Worm (Caenorhabditis elegans) whole organism, mixed stage, embryonic: ENCODE results near the gene C08E8.2.

Experiments
- bed-3 ChIP-seq: fragments of 200-800 bp; sonication (Bioruptor generic); optimal IDR thresholded peaks from 3 replicates; lab custom pipeline; 2018; ENCODE audit warnings: mild to moderate bottlenecking, missing genetic modification characterization, moderate library complexity, missing compliant biosample characterization
- blmp-1 ChIP-seq: fragments of 150-350 bp; optimal IDR thresholded peaks from 2 replicates; lab custom pipeline; 2014; ENCODE audit warnings: missing biosample characterization, missing genetic modification characterization
- ceh-39 ChIP-seq: fragments of 150-350 bp; optimal IDR thresholded peaks from 2 replicates; lab custom pipeline; 2014; ENCODE audit warnings: missing biosample characterization, missing genetic modification characterization
- ceh-43 ChIP-seq: fragments of 200-800 bp; sonication (Bioruptor generic); optimal IDR thresholded peaks from 2 replicates; lab custom pipeline; 2018; ENCODE audit warnings: mild to moderate bottlenecking, missing genetic modification characterization, moderate library complexity, missing compliant biosample characterization
- cnd-1 ChIP-seq: fragments of 200-800 bp; sonication (Bioruptor generic); optimal IDR thresholded peaks from 2 replicates; lab custom pipeline; 2018; ENCODE audit warnings: mild to moderate bottlenecking, missing genetic modification characterization, missing compliant biosample characterization
- drap-1 ChIP-seq: fragments of 200-800 bp; sonication (Bioruptor generic); optimal IDR thresholded peaks from 3 replicates; lab custom pipeline; 2018; ENCODE audit warnings: mild to moderate bottlenecking, missing genetic modification characterization, missing compliant biosample characterization
- elt-1 ChIP-seq: sonication (generic microtip); optimal IDR thresholded peaks from 2 replicates; lab custom pipeline; 2017; ENCODE audit warnings: missing genetic modification characterization, mild to moderate bottlenecking, missing compliant biosample characterization, antibody characterized with exemption, moderate library complexity, borderline replicate concordance; ENCODE audit not compliant: insufficient read depth
- elt-3 ChIP-seq: fragments of 150-350 bp; optimal IDR thresholded peaks from 2 replicates; lab custom pipeline; 2014; ENCODE audit warnings: missing biosample characterization, missing genetic modification characterization
- ham-2 ChIP-seq: fragments of 200-800 bp; sonication (Bioruptor generic); optimal IDR thresholded peaks from 2 replicates; lab custom pipeline; 2018; ENCODE audit warnings: mild to moderate bottlenecking, missing genetic modification characterization, missing compliant biosample characterization
- hlh-1 ChIP-seq: fragments of 150-350 bp; optimal IDR thresholded peaks from 2 replicates; lab custom pipeline; 2014; ENCODE audit warnings: missing biosample characterization, missing genetic modification reagents, missing genetic modification characterization
- lin-13 ChIP-seq: fragments of 150-350 bp; optimal IDR thresholded peaks from 2 replicates; lab custom pipeline; 2014; ENCODE audit warnings: missing biosample characterization, missing genetic modification characterization
- lin-32 ChIP-seq: fragments of 200-800 bp; sonication (Bioruptor generic); optimal IDR thresholded peaks from 2 replicates; lab custom pipeline; 2018; ENCODE audit warnings: mild to moderate bottlenecking, missing genetic modification characterization, missing compliant biosample characterization
- mab-5 ChIP-seq: fragments of 150-350 bp; optimal IDR thresholded peaks from 2 replicates; lab custom pipeline; 2014; ENCODE audit warnings: missing biosample characterization, missing genetic modification characterization
- mep-1 ChIP-seq: fragments of 150-350 bp; optimal IDR thresholded peaks from 2 replicates; lab custom pipeline; 2017; ENCODE audit warnings: missing biosample characterization, missing genetic modification reagents, missing genetic modification characterization, inconsistent platforms
- mls-2 ChIP-seq: sonication (generic microtip); optimal IDR thresholded peaks from 2 replicates; lab custom pipeline; 2016; ENCODE audit warnings: mild to moderate bottlenecking, missing genetic modification characterization, moderate library complexity, missing compliant biosample characterization
- nhr-12 ChIP-seq: fragments of 150-350 bp; optimal IDR thresholded peaks from 2 replicates; lab custom pipeline; 2014; ENCODE audit warnings: missing biosample characterization, missing genetic modification characterization
- nhr-2 ChIP-seq: fragments of 150-350 bp; optimal IDR thresholded peaks from 2 replicates; lab custom pipeline; 2014; ENCODE audit warnings: missing biosample characterization, missing genetic modification characterization
- nhr-237 ChIP-seq: fragments of 150-350 bp; optimal IDR thresholded peaks from 2 replicates; lab custom pipeline; 2014; ENCODE audit warnings: missing biosample characterization, missing genetic modification characterization
- nhr-28 ChIP-seq: fragments of 150-350 bp; optimal IDR thresholded peaks from 2 replicates; lab custom pipeline; 2014; ENCODE audit warnings: missing biosample characterization, missing genetic modification characterization
- nhr-76 ChIP-seq: sonication (generic microtip); optimal IDR thresholded peaks from 2 replicates; lab custom pipeline; 2017; ENCODE audit warnings: missing biosample characterization, missing genetic modification characterization
- pha-4 ChIP-seq: fragments of 150-350 bp; optimal IDR thresholded peaks from 2 replicates; lab custom pipeline; 2018; ENCODE audit warnings: missing biosample characterization, missing genetic modification reagents, missing genetic modification characterization
- sem-2 ChIP-seq: fragments of 200-800 bp; sonication (Bioruptor generic); optimal IDR thresholded peaks from 2 replicates; lab custom pipeline; 2018; ENCODE audit warnings: mild to moderate bottlenecking, missing genetic modification characterization, missing compliant biosample characterization
- snpc-4 ChIP-seq: fragments of 150-350 bp; optimal IDR thresholded peaks from 2 replicates; lab custom pipeline; 2014; ENCODE audit warnings: missing biosample characterization, missing genetic modification characterization
- sptf-1 ChIP-seq: sonication (generic microtip); optimal IDR thresholded peaks from 2 replicates; lab custom pipeline; 2017; ENCODE audit warnings: mild to moderate bottlenecking, missing genetic modification characterization, moderate library complexity, missing compliant biosample characterization
- tbx-8 ChIP-seq: fragments of 200-800 bp; sonication (Bioruptor generic); optimal IDR thresholded peaks from 2 replicates; lab custom pipeline; 2018; ENCODE audit warnings: mild to moderate bottlenecking, missing genetic modification characterization, moderate library complexity, missing compliant biosample characterization
- unc-120 ChIP-seq: sonication (generic microtip); optimal IDR thresholded peaks from 2 replicates; lab custom pipeline; 2017; ENCODE audit warnings: missing genetic modification characterization, missing compliant biosample characterization; ENCODE audit not compliant: poor library complexity, severe bottlenecking
- unc-39 ChIP-seq: fragments of 150-350 bp; optimal IDR thresholded peaks from 2 replicates; lab custom pipeline; 2014; ENCODE audit warnings: missing biosample characterization, missing genetic modification characterization
- unc-62 ChIP-seq: fragments of 150-350 bp; optimal IDR thresholded peaks from 2 replicates; lab custom pipeline; 2014; ENCODE audit warnings: missing biosample characterization, missing genetic modification reagents, missing genetic modification characterization
- zip-8 ChIP-seq: fragments of 150-350 bp; optimal IDR thresholded peaks from 2 replicates; lab custom pipeline; 2014; ENCODE audit warnings: missing biosample characterization, missing genetic modification characterization

Gene C08E8.2

DNA sequence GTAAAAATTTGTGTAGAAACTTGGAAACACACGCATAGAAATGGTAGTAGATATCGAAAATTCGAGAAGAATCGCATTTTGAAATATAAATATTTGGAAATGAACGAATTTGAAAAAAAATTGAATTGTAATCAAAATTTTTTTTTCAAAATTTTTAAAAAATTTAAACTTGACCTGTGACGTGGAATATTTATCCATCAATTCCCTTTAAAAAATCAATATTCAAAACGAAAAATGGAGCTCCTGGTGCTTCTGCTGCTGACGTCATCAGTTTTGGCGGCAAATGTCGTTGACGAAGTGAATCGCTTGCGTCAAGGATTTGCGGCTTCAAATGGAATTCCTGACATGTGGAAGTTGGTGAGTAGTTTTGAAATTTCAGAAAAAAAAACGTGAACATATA, 33.4 kb upstream of the C08E8.2 start, which contains the start of the genes Y51A2B.4 and Y51A2B.5:
Gene Y51A2B.4, minus strand, starts transcription at position 101 of the 400 bp plus-strand sequence.
Gene Y51A2B.5, plus strand, starts transcription at position 232 of the 400 bp plus-strand sequence.
- TF ChIP-seq hlh-1 (tag; lab: Kevin White, UChicago) (no peak), mep-1 (no peak), unc-120 (tag; lab: Kevin White, UChicago) (no peak)

DNA sequence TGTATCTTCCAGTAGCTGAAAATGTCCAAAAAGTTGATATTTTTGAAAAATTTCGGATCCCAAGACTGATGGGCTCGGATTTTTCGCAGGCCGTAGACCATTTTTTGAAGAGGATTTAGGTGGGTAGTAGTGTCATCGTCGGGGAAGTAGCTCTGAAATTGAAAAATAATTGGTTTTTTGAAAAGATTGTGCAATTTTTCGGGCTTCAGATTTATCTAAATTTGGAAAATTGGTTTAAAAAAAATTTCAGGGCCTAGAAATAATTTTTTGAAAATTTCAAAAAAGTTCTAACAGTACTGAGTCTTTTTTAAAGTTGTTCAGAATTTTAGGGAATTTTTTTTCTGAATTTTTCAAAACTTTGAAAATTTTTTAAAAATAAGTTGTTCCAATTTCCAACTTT, 26.9 kb upstream of the C08E8.2 start, which contains the start of gene nhr-288:
Gene nhr-288, minus strand, starts transcription at position 101 of the 400 bp plus-strand sequence.
- no peak for TF ChIP-seq snpc-4 (tag; lab: Kevin White, UChicago)
- TF ChIP-seq mls-2 (tag; lab: Kevin White, UChicago), result no peak
- no peak for TF ChIP-seq bed-3 (GFP tag; lab: Kevin White, UChicago)
- no peak for TF ChIP-seq pha-4 (tag; lab: Kevin White, UChicago)
- TF ChIP-seq ceh-43 (GFP tag; lab: Kevin White, UChicago), result no peak
- TF ChIP-seq ceh-39, result no peak
- no peak for TF ChIP-seq blmp-1
- no peak for TF ChIP-seq elt-1 (tag; lab: Kevin White, UChicago)
- TF ChIP-seq, all 35 proteins: peak for 0

DNA sequence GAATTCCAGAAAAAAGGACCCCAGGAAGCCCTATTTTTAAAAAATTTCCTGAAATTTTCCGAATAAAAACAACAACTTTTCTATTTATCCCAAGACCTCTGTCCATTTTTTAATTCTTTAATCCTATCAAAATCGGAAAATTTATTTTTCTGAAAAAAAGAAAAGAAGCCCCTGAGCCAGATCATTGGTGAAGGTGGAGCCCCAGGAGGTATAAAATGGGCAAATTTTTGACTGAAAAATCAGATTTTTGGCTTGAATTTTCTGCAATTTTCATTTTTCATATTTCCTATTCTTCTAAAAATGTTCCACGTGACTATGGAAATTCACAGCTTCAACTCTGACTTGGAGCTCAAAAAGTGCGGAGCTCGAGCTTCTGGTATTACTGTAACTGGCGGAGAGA, 23.2 kb upstream of the C08E8.2 start, which contains the start of gene Y51A2B.8:
Gene Y51A2B.8, plus strand, starts transcription at position 301 of the 400 bp plus-strand sequence.
- TF ChIP-seq sem-2 (GFP tag; lab: Kevin White, UChicago), result no peak
- no peak for TF ChIP-seq lin-32
- TF ChIP-seq nhr-76, result no peak

DNA sequence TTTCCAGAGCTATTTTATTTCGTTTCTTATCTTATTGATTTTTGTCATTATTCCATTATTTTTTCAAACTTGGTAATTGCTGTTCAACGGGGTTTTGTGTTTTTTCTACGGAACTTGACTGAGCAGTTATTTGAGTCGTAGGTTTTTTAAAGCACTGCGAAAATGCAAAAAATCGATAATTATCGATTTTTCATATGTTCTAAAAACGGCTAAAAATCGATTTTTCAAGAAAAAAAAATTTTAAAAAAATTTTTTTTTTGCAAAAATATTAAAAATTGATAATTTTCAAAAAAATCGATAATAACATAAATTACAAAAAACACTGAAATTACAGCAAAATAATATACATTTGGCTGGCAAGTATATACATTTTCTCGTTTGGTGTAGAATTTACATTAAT, 19.9 kb upstream of the C08E8.2 start:
- TF ChIP-seq elt-3 (tag; lab: Kevin White, UChicago) (no peak), ham-2 (no peak), lin-13 (tag; lab: Kevin White, UChicago) (no peak), nhr-2 (tag; lab: Kevin White, UChicago) (no peak), nhr-12 (tag; lab: Kevin White, UChicago) (no peak)

DNA sequence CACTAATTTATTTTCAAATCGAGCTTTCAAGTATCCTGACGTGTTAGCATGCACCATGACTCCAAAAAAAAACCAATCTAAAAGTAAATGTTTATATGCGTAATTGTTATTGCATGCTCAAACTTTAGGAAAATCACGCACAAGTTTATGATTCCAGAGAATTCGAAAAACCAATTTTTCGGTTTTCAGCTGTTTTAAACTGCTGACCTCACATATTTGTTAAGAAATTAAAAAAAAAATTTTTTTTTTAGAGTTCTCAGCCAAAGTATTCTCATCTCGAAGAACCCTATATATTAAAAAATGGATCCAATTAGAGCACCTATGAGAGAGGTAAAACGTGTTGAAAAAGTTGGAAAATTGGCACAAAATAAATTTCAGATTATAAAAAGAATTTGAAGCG, 18.6 kb upstream of the C08E8.2 start, which contains the start of gene Y51A2B.2:
Gene Y51A2B.2, plus strand, starts transcription at position 301 of the 400 bp plus-strand sequence.
- TF ChIP-seq snpc-4 (tag; lab: Kevin White, UChicago), result no peak
- no peak for TF ChIP-seq ham-2
- TF ChIP-seq lin-32, result no peak
- no peak for TF ChIP-seq elt-1 (tag; lab: Kevin White, UChicago)
- TF ChIP-seq unc-120 (tag; lab: Kevin White, UChicago), result no peak
- TF ChIP-seq unc-62, result no peak
- no peak for TF ChIP-seq ceh-43 (GFP tag; lab: Kevin White, UChicago)
- TF ChIP-seq nhr-28 (tag; lab: Kevin White, UChicago), result no peak
- no peak for TF ChIP-seq mls-2 (tag; lab: Kevin White, UChicago)
- TF ChIP-seq pha-4 (tag; lab: Kevin White, UChicago), result no peak
- TF ChIP-seq blmp-1, result no peak
- no peak for TF ChIP-seq tbx-8

DNA sequence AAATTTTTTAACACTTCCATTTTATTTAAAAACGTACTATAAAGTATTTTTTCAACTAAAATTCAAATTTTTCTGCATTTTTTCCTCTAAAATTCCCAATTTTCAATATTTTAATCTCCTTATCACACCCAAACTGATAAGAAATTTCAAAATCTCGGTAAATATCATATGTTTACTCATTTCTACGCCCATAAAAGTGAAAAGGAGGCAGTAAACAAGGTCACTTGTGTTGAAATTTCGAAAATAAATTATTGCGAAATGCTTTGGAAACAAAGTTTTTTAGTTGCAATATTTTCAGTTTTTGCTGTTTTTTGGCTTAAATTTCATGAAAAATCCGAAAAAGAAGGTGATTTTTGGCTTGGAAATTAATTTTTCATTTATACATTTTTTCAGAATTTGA, 15.9 kb upstream of the C08E8.2 start, which contains the start of gene C08E8.4:
Gene C08E8.4, plus strand, starts transcription at position 268 of the 400 bp plus-strand sequence.
- no peak for TF ChIP-seq cnd-1 (tag; lab: Kevin White, UChicago)
- TF ChIP-seq hlh-1 (tag; lab: Kevin White, UChicago), result no peak
- TF ChIP-seq unc-120 (tag; lab: Kevin White, UChicago), result no peak
- TF ChIP-seq ceh-39, result no peak
- TF ChIP-seq elt-3 (tag; lab: Kevin White, UChicago), result peak; percentile 16
- TF ChIP-seq unc-39, result no peak
- TF ChIP-seq pha-4 (tag; lab: Kevin White, UChicago), result no peak

DNA sequence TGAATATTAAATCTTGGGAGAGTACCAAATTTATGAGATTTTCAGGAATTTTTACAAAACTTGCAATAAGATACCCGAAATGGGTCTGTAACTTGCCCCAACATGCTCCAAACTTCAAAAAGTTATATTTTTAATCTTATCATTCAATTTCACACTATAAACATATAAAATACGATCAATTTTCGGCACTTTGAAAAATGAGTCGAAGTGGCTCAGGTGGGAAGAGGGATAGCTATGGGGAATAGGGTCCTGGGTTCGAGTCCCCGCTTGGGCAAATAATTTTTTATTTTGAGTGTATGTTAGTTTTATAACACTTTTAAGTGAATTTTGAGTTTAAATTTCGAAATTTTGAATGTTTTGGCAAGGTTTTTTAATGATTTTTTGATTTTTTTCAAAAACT, 15.4 kb upstream of the C08E8.2 start:
- no peak for TF ChIP-seq sptf-1 (tag; lab: Kevin White, UChicago)
- no peak for TF ChIP-seq mab-5 (tag; lab: Kevin White, UChicago)
- TF ChIP-seq tbx-8, result no peak
- no peak for TF ChIP-seq blmp-1
- TF ChIP-seq lin-32, result no peak
- TF ChIP-seq nhr-237 (tag; lab: Kevin White, UChicago), result no peak
- no peak for TF ChIP-seq nhr-2 (tag; lab: Kevin White, UChicago)
- no peak for TF ChIP-seq zip-8
- no peak for TF ChIP-seq drap-1 (GFP tag; lab: Kevin White, UChicago)
- no peak for TF ChIP-seq nhr-76
- no peak for TF ChIP-seq sem-2 (GFP tag; lab: Kevin White, UChicago)
- no peak for TF ChIP-seq snpc-4 (tag; lab: Kevin White, UChicago)
